Fruit fly (Drosophila melanogaster): ENCODE results near the gene CG3149.

- TF ChIP-seq EcR (GFP tag; optimal IDR thresholded peaks at IDR 0.05) (no peak), psq (optimal IDR thresholded peaks at IDR 0.05) (no peak), pan (optimal IDR thresholded peaks at IDR 0.05) (no peak), CG8478 (optimal IDR thresholded peaks at IDR 0.05) (no peak), usp (GFP tag; optimal IDR thresholded peaks at IDR 0.05) (no peak)
Measured at dm6 chrX:5646228-5646627, 48.8 kb downstream of the CG3149 start.
